Worm (Caenorhabditis elegans): Measurements from ENCODE around the gene T10G3.1.

T10G3.1 gene

ce11 chrV:13455448-13455847 lies 18.0 kb downstream of the T10G3.1 start, which contains the start of gene lurp-3:
Gene lurp-3 (plus strand): TSS chrV:13455748.
- TF ChIP-seq nhr-12 (tag; optimal IDR thresholded peaks at IDR 0.05), result no peak
- no peak for TF ChIP-seq nhr-43 (tag; optimal IDR thresholded peaks at IDR 0.05; ENCODE audit: poor library complexity, severe bottlenecking)
- TF ChIP-seq ztf-4 (tag; optimal IDR thresholded peaks at IDR 0.05), result no peak
- TF ChIP-seq lin-39 (tag; optimal IDR thresholded peaks at IDR 0.05), result no peak
- no peak for TF ChIP-seq unc-39 (tag; optimal IDR thresholded peaks at IDR 0.05)
- no peak for TF ChIP-seq ama-1 (optimal IDR thresholded peaks at IDR 0.05)
- TF ChIP-seq pqm-1 (tag; optimal IDR thresholded peaks at IDR 0.05), result no peak
- no peak for TF ChIP-seq nhr-77 (tag; optimal IDR thresholded peaks at IDR 0.05)
- TF ChIP-seq ZK546.5 (tag; optimal IDR thresholded peaks at IDR 0.05), result no peak
- TF ChIP-seq ceh-28 (tag; optimal IDR thresholded peaks at IDR 0.05), result no peak
- no peak for TF ChIP-seq nhr-25 (tag; optimal IDR thresholded peaks at IDR 0.05)
- no peak for TF ChIP-seq unc-62 (GFP tag; optimal IDR thresholded peaks at IDR 0.05)
- no peak for TF ChIP-seq R02D3.7 (tag; optimal IDR thresholded peaks at IDR 0.05)
- TF ChIP-seq fos-1 (tag; optimal IDR thresholded peaks at IDR 0.05), result no peak
- no peak for TF ChIP-seq ztf-11 (tag; optimal IDR thresholded peaks at IDR 0.05)
- TF ChIP-seq nfya-1 (tag; optimal IDR thresholded peaks at IDR 0.05; ENCODE audit: insufficient read depth), result no peak
- no peak for TF ChIP-seq daf-12 (tag; optimal IDR thresholded peaks at IDR 0.05)
- TF ChIP-seq zag-1 (tag; optimal IDR thresholded peaks at IDR 0.05), result no peak
- TF ChIP-seq sea-2 (GFP tag; optimal IDR thresholded peaks at IDR 0.05), result no peak

- TF ChIP-seq eor-1 (tag; optimal IDR thresholded peaks at IDR 0.05) (no peak), zag-1 (tag; optimal IDR thresholded peaks at IDR 0.05) (no peak), nhr-237 (tag; optimal IDR thresholded peaks at IDR 0.05) (no peak), fkh-10 (GFP tag; optimal IDR thresholded peaks at IDR 0.05) (no peak), ceh-16 (tag; optimal IDR thresholded peaks at IDR 0.05) (no peak), mdl-1 (tag; optimal IDR thresholded peaks at IDR 0.05) (no peak), sea-2 (GFP tag; optimal IDR thresholded peaks at IDR 0.05) (no peak), snpc-4 (tag; optimal IDR thresholded peaks at IDR 0.05) (no peak), nhr-76 (tag; optimal IDR thresholded peaks at IDR 0.05) (no peak), ama-1 (optimal IDR thresholded peaks at IDR 0.05) (no peak), ceh-82 (tag; optimal IDR thresholded peaks at IDR 0.05) (no peak), ztf-11 (tag; optimal IDR thresholded peaks at IDR 0.05) (no peak), R02D3.7 (tag; optimal IDR thresholded peaks at IDR 0.05) (no peak), nhr-67 (tag; optimal IDR thresholded peaks at IDR 0.05) (no peak), aly-2 (tag; optimal IDR thresholded peaks at IDR 0.05) (no peak), hmg-11 (tag; optimal IDR thresholded peaks at IDR 0.05) (no peak), nfya-1 (tag; optimal IDR thresholded peaks at IDR 0.05; ENCODE audit: insufficient read depth) (no peak), nhr-23 (tag; optimal IDR thresholded peaks at IDR 0.05) (no peak), nhr-12 (tag; optimal IDR thresholded peaks at IDR 0.05) (no peak), pha-4 (tag; optimal IDR thresholded peaks at IDR 0.05) (no peak)
Measured at ce11 chrV:13453334-13453733, 20.1 kb downstream of the T10G3.1 start, which contains the start of gene lurp-2. Gene lurp-2 (plus strand): TSS chrV:13453634.

- TF ChIP-seq ztf-4 (tag; optimal IDR thresholded peaks at IDR 0.05) (no peak), nhr-12 (tag; optimal IDR thresholded peaks at IDR 0.05) (no peak), egl-5 (tag; optimal IDR thresholded peaks at IDR 0.05) (no peak), nfya-1 (tag; optimal IDR thresholded peaks at IDR 0.05; ENCODE audit: insufficient read depth) (peak; percentile 3), lin-15B (tag; optimal IDR thresholded peaks at IDR 0.05) (no peak), elt-2 (tag; optimal IDR thresholded peaks at IDR 0.05) (peak; percentile 54), jun-1 (tag; optimal IDR thresholded peaks at IDR 0.05) (peak; percentile 67), mdl-1 (tag; optimal IDR thresholded peaks at IDR 0.05) (no peak), aly-2 (tag; optimal IDR thresholded peaks at IDR 0.05) (no peak), fos-1 (tag; optimal IDR thresholded peaks at IDR 0.05) (no peak), skn-1 (tag; optimal IDR thresholded peaks at IDR 0.05) (no peak), nhr-67 (tag; optimal IDR thresholded peaks at IDR 0.05) (no peak), ama-1 (optimal IDR thresholded peaks at IDR 0.05) (no peak), ceh-82 (tag; optimal IDR thresholded peaks at IDR 0.05) (no peak), nhr-76 (tag; optimal IDR thresholded peaks at IDR 0.05) (no peak), sea-2 (GFP tag; optimal IDR thresholded peaks at IDR 0.05) (no peak), nhr-77 (tag; optimal IDR thresholded peaks at IDR 0.05) (no peak), nhr-23 (tag; optimal IDR thresholded peaks at IDR 0.05) (no peak), pha-4 (tag; optimal IDR thresholded peaks at IDR 0.05) (peak; percentile 22), unc-39 (tag; optimal IDR thresholded peaks at IDR 0.05) (no peak), nhr-25 (tag; optimal IDR thresholded peaks at IDR 0.05) (peak; percentile 72), ZK546.5 (tag; optimal IDR thresholded peaks at IDR 0.05) (no peak), eor-1 (tag; optimal IDR thresholded peaks at IDR 0.05) (no peak), ceh-9 (tag; optimal IDR thresholded peaks at IDR 0.05) (no peak), lsy-12 (tag; optimal IDR thresholded peaks at IDR 0.05) (no peak), snpc-4 (tag; optimal IDR thresholded peaks at IDR 0.05) (no peak), nhr-237 (tag; optimal IDR thresholded peaks at IDR 0.05) (no peak), R02D3.7 (tag; optimal IDR thresholded peaks at IDR 0.05) (no peak), nhr-28 (tag; optimal IDR thresholded peaks at IDR 0.05) (no peak), elt-1 (tag; optimal IDR thresholded peaks at IDR 0.05) (peak; percentile 72), ztf-11 (tag; optimal IDR thresholded peaks at IDR 0.05) (no peak), nhr-11 (tag; optimal IDR thresholded peaks at IDR 0.05) (no peak), fkh-10 (GFP tag; optimal IDR thresholded peaks at IDR 0.05) (no peak), pqm-1 (tag; optimal IDR thresholded peaks at IDR 0.05) (no peak), unc-62 (GFP tag; optimal IDR thresholded peaks at IDR 0.05) (no peak), ceh-28 (tag; optimal IDR thresholded peaks at IDR 0.05) (no peak), egl-27 (tag; optimal IDR thresholded peaks at IDR 0.05) (no peak), hmg-11 (tag; optimal IDR thresholded peaks at IDR 0.05) (no peak)
Measured at ce11 chrV:13445229-13445949, 28.1 kb downstream of the T10G3.1 start, which contains the start of gene Y2H9A.4. Gene Y2H9A.4 (plus strand): TSS chrV:13445899.
